Worm (Caenorhabditis elegans): ENCODE results near the gene ztf-9.

The ztf-9 gene

ce11 chrV:9661514-9661913 lies 30.4 kb downstream of the ztf-9 start, which contains the start of gene pitr-4:
TSS of gene pitr-4 (minus strand) at chrV:9661614.
- TF ChIP-seq lin-29 (GFP tag; IDR thresholded peaks at IDR 0.05) (no peak), ceh-32 (tag; optimal IDR thresholded peaks at IDR 0.05; ENCODE audit: poor library complexity) (no peak), F49E8.2 (tag; optimal IDR thresholded peaks at IDR 0.05; ENCODE audit: borderline replicate concordance) (no peak), hmg-1.1 (GFP tag; IDR thresholded peaks at IDR 0.05) (no peak), dpl-1 (GFP tag; optimal IDR thresholded peaks at IDR 0.05) (no peak), jun-1 (tag; optimal IDR thresholded peaks at IDR 0.05) (no peak), dve-1 (tag; optimal IDR thresholded peaks at IDR 0.05; ENCODE audit: insufficient read depth) (no peak), hif-1 (tag; optimal IDR thresholded peaks at IDR 0.05) (no peak), T20F7.1 (GFP tag; optimal IDR thresholded peaks at IDR 0.05) (no peak), nhr-41 (GFP tag; IDR thresholded peaks at IDR 0.05) (no peak), ceh-20 (GFP tag; IDR thresholded peaks at IDR 0.05) (no peak), tag-97 (GFP tag; IDR thresholded peaks at IDR 0.05) (no peak), ztf-7 (tag; optimal IDR thresholded peaks at IDR 0.05) (no peak), vab-7 (GFP tag; IDR thresholded peaks at IDR 0.05) (no peak), ceh-82 (tag; optimal IDR thresholded peaks at IDR 0.05) (no peak), daf-8 (GFP tag; IDR thresholded peaks at IDR 0.05) (no peak), mdl-1 (tag; optimal IDR thresholded peaks at IDR 0.05) (no peak)

ce11 chrV:9654154-9654805 lies 37.7 kb downstream of the ztf-9 start, which contains the start of gene cyp-29A4:
TSS of gene cyp-29A4 (plus strand) at chrV:9654755.
- TF ChIP-seq unc-62 (GFP tag; optimal IDR thresholded peaks at IDR 0.05 in 1 of 2) (peak in 1 of 2 experiments; percentile 66), unc-62 (tag; optimal IDR thresholded peaks at IDR 0.05) (no peak), vab-7 (GFP tag; IDR thresholded peaks at IDR 0.05) (no peak), nhr-28 (tag; optimal IDR thresholded peaks at IDR 0.05) (peak; percentile 86), nhr-77 (tag; optimal IDR thresholded peaks at IDR 0.05) (no peak), aha-1 (tag) (peak; percentile 2)

- TF ChIP-seq php-3 (GFP tag; IDR thresholded peaks at IDR 0.05) (no peak), lin-29 (GFP tag; IDR thresholded peaks at IDR 0.05) (no peak), mxl-3 (GFP tag; optimal IDR thresholded peaks at IDR 0.05) (no peak), hif-1 (tag; optimal IDR thresholded peaks at IDR 0.05) (no peak), lin-13 (GFP tag; optimal IDR thresholded peaks at IDR 0.05) (no peak), daf-19 (GFP tag; conservative IDR thresholded peaks at IDR 0.05) (no peak), dmd-6 (GFP tag; IDR thresholded peaks at IDR 0.05) (no peak)
Measured at ce11 chrV:9651294-9651693, 40.7 kb downstream of the ztf-9 start, which contains the start of gene T06E4.21. TSS of gene T06E4.21 (plus strand) at chrV:9651594.

ce11 chrV:9645507-9645906 lies 46.5 kb downstream of the ztf-9 start, which contains the start of the genes atl-1 and hcp-2:
TSS of gene atl-1 (minus strand) at chrV:9645595.
TSS of gene hcp-2 (plus strand) at chrV:9645859.
- TF ChIP-seq dpl-1 (GFP tag; optimal IDR thresholded peaks at IDR 0.05) = peak; percentile 62
- no peak for TF ChIP-seq T26A8.4 (GFP tag; IDR thresholded peaks at IDR 0.05)

Data from whole organism, L4 larva.